Fruit fly (Drosophila melanogaster): ENCODE results near the gene RhoGAP71E.
A peak's percentile ranks its signal among the peaks of the same experiment; 100 is the strongest.

Gene RhoGAP71E

DNA sequence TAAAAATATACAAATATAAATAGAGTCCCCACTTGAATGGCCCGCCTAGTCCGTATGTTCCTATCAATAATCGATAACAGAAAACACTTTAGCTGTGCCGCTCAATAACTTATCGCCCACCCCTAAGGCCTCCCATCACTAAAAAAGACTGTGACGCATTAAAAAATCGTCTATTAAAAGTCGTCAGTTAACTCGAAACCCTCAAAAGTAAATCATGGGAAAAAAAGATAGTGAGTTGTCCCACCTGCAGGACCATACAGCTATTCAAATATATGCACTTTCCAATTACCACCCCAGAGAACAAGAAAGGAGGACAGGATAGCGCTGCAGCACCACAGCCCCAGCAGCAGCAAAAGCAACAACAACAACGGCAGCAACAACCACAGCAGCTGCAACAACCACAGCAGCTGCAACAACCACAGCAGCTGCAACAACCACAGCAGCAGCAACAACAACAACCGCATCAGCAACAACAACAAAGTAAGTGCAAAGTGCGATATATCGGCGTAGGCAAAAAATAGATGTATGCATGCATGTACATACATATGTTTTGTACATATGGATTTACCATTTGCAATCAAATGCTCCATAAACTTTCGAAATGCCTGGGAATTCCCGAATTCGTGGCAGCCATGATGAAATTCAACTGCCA is 34.5 kb upstream of the RhoGAP71E start, which contains the start of gene AGO2:
Gene AGO2, plus strand, starts transcription at position 121 of the 652 bp plus-strand sequence.
- no peak for TF ChIP-seq al (GFP tag; IDR thresholded peaks at IDR 0.05)
- no peak for TF ChIP-seq oc (tag; optimal IDR thresholded peaks at IDR 0.05)
- TF ChIP-seq unc-4 (GFP tag; IDR thresholded peaks at IDR 0.05; ENCODE audit: partially characterized antibody), result peak; percentile 58
- no peak for TF ChIP-seq CG11560 (tag; IDR thresholded peaks at IDR 0.05)
- no peak for TF ChIP-seq sens (GFP tag)
- TF ChIP-seq rib (GFP tag; IDR thresholded peaks at IDR 0.05), result no peak
- TF ChIP-seq wdn (GFP tag; IDR thresholded peaks at IDR 0.05), result no peak
- TF ChIP-seq ind (GFP tag; optimal IDR thresholded peaks at IDR 0.05), result no peak
- no peak; the same call in 1 of the 2 replicates for TF ChIP-seq chm (GFP tag; IDR thresholded peaks at IDR 0.05)
- TF ChIP-seq slbo (GFP tag; IDR thresholded peaks at IDR 0.05), result no peak
- TF ChIP-seq Eip74EF (GFP tag; optimal IDR thresholded peaks at IDR 0.05), result peak in 1 of 2 experiments; percentile 29
- no peak for TF ChIP-seq zen (tag; optimal IDR thresholded peaks at IDR 0.05)
- no peak for TF ChIP-seq ara (GFP tag; IDR thresholded peaks at IDR 0.05)
- no peak for TF ChIP-seq CG3847 (GFP tag; IDR thresholded peaks at IDR 0.05)
- TF ChIP-seq CG13775 (GFP tag; optimal IDR thresholded peaks at IDR 0.05), result no peak
- no peak for TF ChIP-seq Usf (GFP tag; optimal IDR thresholded peaks at IDR 0.05)
- peak; percentile 65 for TF ChIP-seq Scr (GFP tag; IDR thresholded peaks at IDR 0.05; ENCODE audit: partially characterized antibody)
- TF ChIP-seq CoRest (tag; optimal IDR thresholded peaks at IDR 0.05), result peak; percentile 23
- TF ChIP-seq phol (tag; optimal IDR thresholded peaks at IDR 0.05), result peak; percentile 90
- no peak for TF ChIP-seq CG10565 (GFP tag; optimal IDR thresholded peaks at IDR 0.05)
- TF ChIP-seq pum (GFP tag; optimal IDR thresholded peaks at IDR 0.05), result no peak
- no peak for TF ChIP-seq aop (GFP tag; IDR thresholded peaks at IDR 0.05)
- no peak for TF ChIP-seq lov (optimal IDR thresholded peaks at IDR 0.05)
- TF ChIP-seq lov (GFP tag; IDR thresholded peaks at IDR 0.05), result no peak
- no peak for TF ChIP-seq tgo (GFP tag; IDR thresholded peaks at IDR 0.05)
- TF ChIP-seq Dek (tag; optimal IDR thresholded peaks at IDR 0.05), result no peak
- TF ChIP-seq sna (GFP tag; IDR thresholded peaks at IDR 0.05; ENCODE audit: partially characterized antibody), result peak; percentile 60
- TF ChIP-seq CG11398 (GFP tag; optimal IDR thresholded peaks at IDR 0.05), result peak; percentile 8
- TF ChIP-seq ttk (GFP tag; IDR thresholded peaks at IDR 0.05), result no peak; the same call in 1 of the 2 replicates
- TF ChIP-seq ac (GFP tag; optimal IDR thresholded peaks at IDR 0.05), result peak; percentile 55
- TF ChIP-seq trem (tag; optimal IDR thresholded peaks at IDR 0.05), result peak; percentile 66
- peak; percentile 53 for TF ChIP-seq CG12659 (GFP tag; optimal IDR thresholded peaks at IDR 0.05)
- TF ChIP-seq wek (GFP tag; optimal IDR thresholded peaks at IDR 0.05), result peak; percentile 17
- no peak for TF ChIP-seq Gug (GFP tag; IDR thresholded peaks at IDR 0.05)
- no peak for TF ChIP-seq klu (GFP tag; IDR thresholded peaks at IDR 0.05)
- TF ChIP-seq ERR (GFP tag; optimal IDR thresholded peaks at IDR 0.05), result no peak
- TF ChIP-seq CG3065 (GFP tag; optimal IDR thresholded peaks at IDR 0.05), result no peak
- no peak for TF ChIP-seq CG11085 (GFP tag; IDR thresholded peaks at IDR 0.05)
- TF ChIP-seq lmd (GFP tag; IDR thresholded peaks at IDR 0.05), result no peak
- no peak for TF ChIP-seq ci (GFP tag; IDR thresholded peaks at IDR 0.05)
- peak; percentile 43 for TF ChIP-seq lbe (GFP tag; optimal IDR thresholded peaks at IDR 0.05)
- TF ChIP-seq NFAT (GFP tag; IDR thresholded peaks at IDR 0.05), result no peak
- no peak for TF ChIP-seq fd102C (GFP tag; optimal IDR thresholded peaks at IDR 0.05)
- TF ChIP-seq tx (GFP tag; optimal IDR thresholded peaks at IDR 0.05), result no peak
- TF ChIP-seq CG15696 (tag; optimal IDR thresholded peaks at IDR 0.05), result no peak
- TF ChIP-seq Gsc (GFP tag; IDR thresholded peaks at IDR 0.05), result no peak
- TF ChIP-seq GATAe (GFP tag; conservative IDR thresholded peaks at IDR 0.05), result no peak
- TF ChIP-seq Meics (GFP tag; optimal IDR thresholded peaks at IDR 0.05), result no peak
- TF ChIP-seq CG12104 (GFP tag; optimal IDR thresholded peaks at IDR 0.05), result no peak
- TF ChIP-seq sima (GFP tag; optimal IDR thresholded peaks at IDR 0.05), result no peak
- TF ChIP-seq Deaf1 (tag; optimal IDR thresholded peaks at IDR 0.05), result no peak

Data from whole organism, embryonic.